Worm (Caenorhabditis elegans): ENCODE results near the gene sto-5.
A peak's percentile ranks its signal among the peaks of the same experiment; 100 is the strongest.

Gene sto-5

ce11 chrX:16772112-16772731 lies 53.0 kb downstream of the sto-5 start:
- TF ChIP-seq ceh-18 (tag; optimal IDR thresholded peaks at IDR 0.05): no peak
- no peak for TF ChIP-seq lin-11 (tag; optimal IDR thresholded peaks at IDR 0.05)
- no peak for TF ChIP-seq C08G9.2 (tag; optimal IDR thresholded peaks at IDR 0.05)

ce11 chrX:16770919-16771318 lies 54.3 kb downstream of the sto-5 start:
- no peak for TF ChIP-seq fkh-6 (tag; optimal IDR thresholded peaks at IDR 0.05)
- no peak for TF ChIP-seq ceh-48 (tag; optimal IDR thresholded peaks at IDR 0.05)
- TF ChIP-seq fax-1 (tag; optimal IDR thresholded peaks at IDR 0.05): no peak
- TF ChIP-seq ahr-1 (tag; optimal IDR thresholded peaks at IDR 0.05): no peak
- TF ChIP-seq K02D7.2 (tag; optimal IDR thresholded peaks at IDR 0.05): no peak
- TF ChIP-seq hlh-6 (tag; optimal IDR thresholded peaks at IDR 0.05): no peak
- peak; percentile 7 for TF ChIP-seq ceh-34 (tag; optimal IDR thresholded peaks at IDR 0.05)
- TF ChIP-seq odd-2 (tag; optimal IDR thresholded peaks at IDR 0.05): no peak
- no peak for TF ChIP-seq ztf-16 (tag; optimal IDR thresholded peaks at IDR 0.05)
- no peak for TF ChIP-seq hlh-30 (tag; optimal IDR thresholded peaks at IDR 0.05; ENCODE audit: insufficient read depth)
- no peak for TF ChIP-seq elt-2 (tag; optimal IDR thresholded peaks at IDR 0.05)
- TF ChIP-seq pha-4 (tag; optimal IDR thresholded peaks at IDR 0.05): no peak
- TF ChIP-seq lin-11 (tag; optimal IDR thresholded peaks at IDR 0.05): no peak
- no peak for TF ChIP-seq pat-9 (tag; optimal IDR thresholded peaks at IDR 0.05)
- no peak for TF ChIP-seq ets-4 (tag; optimal IDR thresholded peaks at IDR 0.05)
- no peak for TF ChIP-seq fkh-10 (GFP tag; optimal IDR thresholded peaks at IDR 0.05)
- peak; percentile 26 for TF ChIP-seq C08G9.2 (tag; optimal IDR thresholded peaks at IDR 0.05)
- TF ChIP-seq pag-3 (tag; optimal IDR thresholded peaks at IDR 0.05; ENCODE audit: borderline replicate concordance): no peak
- peak; percentile 19 for TF ChIP-seq mec-3 (tag; optimal IDR thresholded peaks at IDR 0.05; ENCODE audit: borderline replicate concordance)
- no peak for TF ChIP-seq T23F11.4 (GFP tag; optimal IDR thresholded peaks at IDR 0.05)
- TF ChIP-seq che-1 (tag; optimal IDR thresholded peaks at IDR 0.05): no peak
- TF ChIP-seq ceh-19 (GFP tag; optimal IDR thresholded peaks at IDR 0.05): no peak
- no peak for TF ChIP-seq hlh-8 (tag; optimal IDR thresholded peaks at IDR 0.05)
- no peak for TF ChIP-seq pros-1 (tag; optimal IDR thresholded peaks at IDR 0.05)
- TF ChIP-seq Y22D7AL.16 (tag; optimal IDR thresholded peaks at IDR 0.05): no peak
- peak; percentile 16 for TF ChIP-seq nfya-1 (tag; optimal IDR thresholded peaks at IDR 0.05)
- TF ChIP-seq dmd-4 (tag; optimal IDR thresholded peaks at IDR 0.05; ENCODE audit: borderline replicate concordance): no peak
- no peak for TF ChIP-seq ttx-3 (tag; optimal IDR thresholded peaks at IDR 0.05)
- TF ChIP-seq nhr-232 (tag; optimal IDR thresholded peaks at IDR 0.05): no peak
- TF ChIP-seq ceh-30 (tag; optimal IDR thresholded peaks at IDR 0.05): no peak
- TF ChIP-seq madf-2 (tag; optimal IDR thresholded peaks at IDR 0.05): no peak
- no peak for TF ChIP-seq dve-1 (tag; optimal IDR thresholded peaks at IDR 0.05)
- peak; percentile 6 for TF ChIP-seq ceh-18 (tag; optimal IDR thresholded peaks at IDR 0.05)
- no peak for TF ChIP-seq unc-86 (tag; optimal IDR thresholded peaks at IDR 0.05)
- peak; percentile 5 for TF ChIP-seq syd-9 (tag; optimal IDR thresholded peaks at IDR 0.05)
- peak; percentile 10 for TF ChIP-seq tbx-2 (tag; optimal IDR thresholded peaks at IDR 0.05)
- no peak for TF ChIP-seq unc-3 (GFP tag; conservative IDR thresholded peaks at IDR 0.05)
- TF ChIP-seq unc-3 (tag; optimal IDR thresholded peaks at IDR 0.05): no peak
- peak; percentile 66 for TF ChIP-seq sdc-2 (tag; optimal IDR thresholded peaks at IDR 0.05)
- TF ChIP-seq hlh-15 (tag; optimal IDR thresholded peaks at IDR 0.05): no peak
- TF ChIP-seq pha-2 (tag; optimal IDR thresholded peaks at IDR 0.05): no peak
- no peak for TF ChIP-seq ceh-45 (GFP tag; IDR thresholded peaks at IDR 0.05)
- TF ChIP-seq ref-2 (tag; optimal IDR thresholded peaks at IDR 0.05): peak; percentile 15
- no peak for TF ChIP-seq ceh-24 (tag; optimal IDR thresholded peaks at IDR 0.05)
- no peak for TF ChIP-seq elt-4 (tag; optimal IDR thresholded peaks at IDR 0.05)
- no peak for TF ChIP-seq ama-1 (optimal IDR thresholded peaks at IDR 0.05)
- no peak for TF ChIP-seq sox-4 (tag; optimal IDR thresholded peaks at IDR 0.05)
- TF ChIP-seq C38D4.7 (GFP tag; optimal IDR thresholded peaks at IDR 0.05): no peak
- peak; percentile 9 for TF ChIP-seq rnt-1 (tag; optimal IDR thresholded peaks at IDR 0.05)
- no peak for TF ChIP-seq ceh-22 (tag; optimal IDR thresholded peaks at IDR 0.05)
- TF ChIP-seq F13H6.1 (tag; optimal IDR thresholded peaks at IDR 0.05): no peak

All from whole organism, late embryonic.